Fruit fly (Drosophila melanogaster): ENCODE data around the gene CG15256.

DNA sequence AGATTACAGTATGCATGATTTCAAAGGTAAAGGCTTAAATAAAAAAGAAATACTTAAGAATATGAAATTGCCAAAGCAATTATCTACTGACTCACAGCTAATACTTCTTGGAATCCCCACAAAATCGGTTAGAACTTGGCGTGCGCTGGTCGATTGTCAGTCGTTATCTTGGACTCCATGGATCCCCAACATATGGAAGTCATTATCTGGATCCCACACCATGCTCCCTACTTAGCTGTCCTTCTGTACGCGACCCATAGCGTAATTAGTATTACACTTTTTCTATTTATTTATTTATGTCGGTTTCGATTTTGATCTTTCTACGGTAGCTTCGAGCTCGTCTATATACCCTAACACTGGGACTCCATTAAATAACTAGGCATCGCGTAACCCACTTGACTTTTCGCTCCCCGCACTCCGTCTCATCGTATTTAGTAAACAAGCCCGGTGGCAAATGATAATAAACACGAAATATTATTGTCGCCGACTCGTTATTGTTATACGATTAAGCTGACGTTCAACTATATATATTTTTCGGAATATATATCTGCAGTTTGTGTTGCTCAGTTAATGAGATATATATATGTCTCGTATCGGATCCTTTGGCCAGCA, 49.2 kb upstream of the CG15256 start:
- TF ChIP-seq Myc (optimal IDR thresholded peaks at IDR 0.05) (no peak), psq (optimal IDR thresholded peaks at IDR 0.05) (no peak)

All from Kc167 (cell line).